Worm (Caenorhabditis elegans) whole organism, L2 larva: ENCODE measurements around the gene srg-11.
A peak's percentile ranks its signal among the peaks of the same experiment; 100 is the strongest.

Source experiments
- F13H6.1 ChIP-seq: sonication (generic microtip); optimal IDR thresholded peaks from 2 replicates; lab custom pipeline; 2016; ENCODE audit warnings: missing genetic modification characterization, missing compliant biosample characterization
- Y55F3AM.14 ChIP-seq: fragments of 200-800 bp; sonication (Bioruptor generic); optimal IDR thresholded peaks from 2 replicates; lab custom pipeline; 2018; ENCODE audit warnings: mild to moderate bottlenecking, missing genetic modification characterization, missing compliant biosample characterization
- ZK546.5 ChIP-seq: sonication (generic microtip); optimal IDR thresholded peaks from 2 replicates; lab custom pipeline; 2017; ENCODE audit warnings: missing biosample characterization, missing genetic modification characterization
- alr-1 ChIP-seq: fragments of 150-350 bp; optimal IDR thresholded peaks from 2 replicates; lab custom pipeline; 2014; ENCODE audit warnings: missing biosample characterization, missing genetic modification characterization
- aly-2 ChIP-seq: fragments of 150-350 bp; optimal IDR thresholded peaks from 2 replicates; lab custom pipeline; 2014; ENCODE audit warnings: missing biosample characterization, missing genetic modification characterization
- ama-1 ChIP-seq: fragments of 150-350 bp; optimal IDR thresholded peaks from 2 replicates; lab custom pipeline; 2018; ENCODE audit warnings: inconsistent platforms
- blmp-1 ChIP-seq: sonication (generic microtip); optimal IDR thresholded peaks from 2 replicates; lab custom pipeline; 2017; ENCODE audit warnings: missing genetic modification characterization, mild to moderate bottlenecking, missing compliant biosample characterization, antibody characterized with exemption, moderate library complexity; ENCODE audit not compliant: insufficient read depth
- ceh-16 ChIP-seq: fragments of 150-350 bp; optimal IDR thresholded peaks from 2 replicates; lab custom pipeline; 2014; ENCODE audit warnings: missing biosample characterization, missing genetic modification characterization
- ceh-82 ChIP-seq: fragments of 150-350 bp; optimal IDR thresholded peaks from 2 replicates; lab custom pipeline; 2014; ENCODE audit warnings: missing biosample characterization, missing genetic modification characterization
- dmd-4 ChIP-seq: sonication (generic microtip); optimal IDR thresholded peaks from 2 replicates; lab custom pipeline; 2017; ENCODE audit warnings: missing biosample characterization, missing genetic modification characterization
- egl-27 ChIP-seq: sonication (generic microtip); optimal IDR thresholded peaks from 3 replicates; lab custom pipeline; 2017; ENCODE audit warnings: missing biosample characterization, missing genetic modification reagents, missing genetic modification characterization
- elt-1 ChIP-seq: fragments of 150-350 bp; optimal IDR thresholded peaks from 2 replicates; lab custom pipeline; 2014; ENCODE audit warnings: missing biosample characterization, missing genetic modification characterization
- elt-3 ChIP-seq: sonication (generic microtip); optimal IDR thresholded peaks from 2 replicates; lab custom pipeline; 2017; ENCODE audit warnings: missing biosample characterization, missing genetic modification characterization
- fos-1 ChIP-seq: fragments of 150-350 bp; optimal IDR thresholded peaks from 2 replicates; lab custom pipeline; 2014; ENCODE audit warnings: missing biosample characterization, missing genetic modification characterization
- gmeb-1 ChIP-seq: fragments of 150-350 bp; optimal IDR thresholded peaks from 2 replicates; lab custom pipeline; 2014; ENCODE audit warnings: missing biosample characterization, missing genetic modification characterization
- lin-11 ChIP-seq: fragments of 150-350 bp; sonication (generic microtip); optimal IDR thresholded peaks from 2 replicates; lab custom pipeline; 2014; ENCODE audit warnings: missing biosample characterization, missing genetic modification characterization, inconsistent platforms, mixed read lengths
- lin-13 ChIP-seq: fragments of 150-350 bp; optimal IDR thresholded peaks from 2 replicates; lab custom pipeline; 2014; ENCODE audit warnings: missing biosample characterization, missing genetic modification reagents, missing genetic modification characterization
- lin-39 ChIP-seq: fragments of 150-350 bp; optimal IDR thresholded peaks from 2 replicates; lab custom pipeline; 2014; ENCODE audit warnings: missing biosample characterization, missing genetic modification reagents, missing genetic modification characterization
- lsy-2 ChIP-seq, 2 experiments: fragments of 150-350 bp in 1 of 2; sonication (generic microtip) in 1 of 2; optimal IDR thresholded peaks; 2 replicates each; lab custom pipeline; 2014 to 2017; ENCODE audit warnings: missing biosample characterization in 2 of 2, missing genetic modification characterization in 2 of 2
- mab-5 ChIP-seq: fragments of 150-350 bp; optimal IDR thresholded peaks from 2 replicates; lab custom pipeline; 2014; ENCODE audit warnings: missing biosample characterization, missing genetic modification characterization
- mbf-1 ChIP-seq: sonication (generic microtip); optimal IDR thresholded peaks from 2 replicates; lab custom pipeline; 2017; ENCODE audit warnings: missing biosample characterization, missing genetic modification characterization
- mdl-1 ChIP-seq, 2 experiments: fragments of 150-350 bp in 1 of 2; sonication (generic microtip) in 1 of 2; optimal IDR thresholded peaks; 2 replicates each; lab custom pipeline; 2017; ENCODE audit warnings: missing biosample characterization in 2 of 2, missing genetic modification characterization in 2 of 2
- nhr-10 ChIP-seq: sonication (generic microtip); optimal IDR thresholded peaks from 2 replicates; lab custom pipeline; 2017; ENCODE audit warnings: missing biosample characterization, missing genetic modification characterization
- nhr-11 ChIP-seq: fragments of 150-350 bp; optimal IDR thresholded peaks from 2 replicates; lab custom pipeline; 2014; ENCODE audit warnings: missing biosample characterization, missing genetic modification characterization
- nhr-12 ChIP-seq: fragments of 150-350 bp; optimal IDR thresholded peaks from 2 replicates; lab custom pipeline; 2014; ENCODE audit warnings: missing biosample characterization, missing genetic modification characterization
- nhr-129 ChIP-seq: fragments of 150-350 bp; optimal IDR thresholded peaks from 2 replicates; lab custom pipeline; 2014; ENCODE audit warnings: missing biosample characterization, missing genetic modification characterization
- nhr-21 ChIP-seq: fragments of 150-350 bp; optimal IDR thresholded peaks from 2 replicates; lab custom pipeline; 2014; ENCODE audit warnings: missing biosample characterization, missing genetic modification characterization
- nhr-23 ChIP-seq: fragments of 150-350 bp; optimal IDR thresholded peaks from 2 replicates; lab custom pipeline; 2014; ENCODE audit warnings: missing biosample characterization, missing genetic modification reagents, missing genetic modification characterization
- nhr-237 ChIP-seq: fragments of 150-350 bp; optimal IDR thresholded peaks from 2 replicates; lab custom pipeline; 2014; ENCODE audit warnings: missing biosample characterization, missing genetic modification characterization
- nhr-6 ChIP-seq: fragments of 150-350 bp; optimal IDR thresholded peaks from 2 replicates; lab custom pipeline; 2014; ENCODE audit warnings: missing biosample characterization, missing genetic modification characterization
- nhr-77 ChIP-seq: fragments of 150-350 bp; optimal IDR thresholded peaks from 2 replicates; lab custom pipeline; 2014; ENCODE audit warnings: missing biosample characterization, missing genetic modification characterization
- peb-1 ChIP-seq: fragments of 150-350 bp; optimal IDR thresholded peaks from 2 replicates; lab custom pipeline; 2014; ENCODE audit warnings: missing biosample characterization, missing genetic modification characterization
- sem-4 ChIP-seq: fragments of 150-350 bp; optimal IDR thresholded peaks from 2 replicates; lab custom pipeline; 2014; ENCODE audit warnings: missing biosample characterization, missing genetic modification reagents, missing genetic modification characterization
- skn-1 ChIP-seq: sonication (generic microtip); optimal IDR thresholded peaks from 2 replicates; lab custom pipeline; 2017; ENCODE audit warnings: missing biosample characterization, missing genetic modification characterization
- sma-3 ChIP-seq: sonication (generic microtip); optimal IDR thresholded peaks from 2 replicates; lab custom pipeline; 2016; ENCODE audit warnings: missing genetic modification reagents, missing genetic modification characterization, missing compliant biosample characterization
- sma-9 ChIP-seq, 2 experiments: fragments of 150-350 bp in 1 of 2; sonication (generic microtip) in 1 of 2; optimal IDR thresholded peaks; 2 replicates each; lab custom pipeline; 2014 to 2016; ENCODE audit warnings: missing genetic modification characterization in 2 of 2, mild to moderate bottlenecking in 1 of 2, missing biosample characterization in 1 of 2, missing compliant biosample characterization in 1 of 2, missing genetic modification reagents in 1 of 2, moderate library complexity in 1 of 2
- snpc-4 ChIP-seq: fragments of 150-350 bp; optimal IDR thresholded peaks from 2 replicates; lab custom pipeline; 2014; ENCODE audit warnings: missing biosample characterization, missing genetic modification characterization
- unc-55 ChIP-seq: fragments of 150-350 bp; sonication (generic microtip); optimal IDR thresholded peaks from 3 replicates; lab custom pipeline; 2014; ENCODE audit warnings: missing biosample characterization, missing genetic modification reagents, missing genetic modification characterization
- unc-62 ChIP-seq: fragments of 150-350 bp; optimal IDR thresholded peaks from 2 replicates; lab custom pipeline; 2014; ENCODE audit warnings: missing biosample characterization, missing genetic modification reagents, missing genetic modification characterization
- zag-1 ChIP-seq: fragments of 150-350 bp; optimal IDR thresholded peaks from 2 replicates; lab custom pipeline; 2014; ENCODE audit warnings: missing biosample characterization, missing genetic modification characterization
- ztf-11 ChIP-seq: sonication (generic microtip); optimal IDR thresholded peaks from 2 replicates; lab custom pipeline; 2017; ENCODE audit warnings: missing biosample characterization, missing genetic modification characterization
- ztf-4 ChIP-seq: fragments of 150-350 bp; optimal IDR thresholded peaks from 2 replicates; lab custom pipeline; 2014; ENCODE audit warnings: missing biosample characterization, missing genetic modification characterization

srg-11 gene

ce11 chrIII:4649811-4650544, 29.8 kb upstream of the srg-11 start, which contains the start of gene ppm-2:
TSS of gene ppm-2 (plus strand) at chrIII:4650494.
- TF ChIP-seq fos-1 (tag; lab: Kevin White, UChicago) (peak; percentile 35), nhr-6 (tag; lab: Kevin White, UChicago) (no peak), mab-5 (tag; lab: Kevin White, UChicago) (no peak), ceh-82 (tag; lab: Kevin White, UChicago) (no peak), gmeb-1 (peak; percentile 52), lin-11 (tag; lab: Kevin White, UChicago) (no peak), sma-3 (GFP tag; lab: Kevin White, UChicago) (peak; percentile 0), lin-13 (GFP tag; lab: Kevin White, UChicago) (no peak), peb-1 (tag; lab: Kevin White, UChicago) (no peak), unc-55 (GFP tag; lab: Kevin White, UChicago) (no peak), nhr-10 (tag; lab: Kevin White, UChicago) (no peak), ama-1 (lab: Kevin White, UChicago) (peak; percentile 36), sma-9 (GFP tag; optimal IDR thresholded peaks at IDR 0.05; lab: Kevin White, UChicago) (peak; percentile 64), sma-9 (tag; optimal IDR thresholded peaks at IDR 0.05; lab: Kevin White, UChicago) (no peak), elt-3 (no peak), ztf-4 (tag; lab: Kevin White, UChicago) (peak; percentile 7)
- TF ChIP-seq, all 48 proteins: peak for 6

- TF ChIP-seq F13H6.1, result no peak
- TF ChIP-seq nhr-23, result no peak
- TF ChIP-seq egl-27 (tag; lab: Kevin White, UChicago), result no peak
- TF ChIP-seq Y55F3AM.14, result no peak
- no peak for TF ChIP-seq lsy-2 (tag; optimal IDR thresholded peaks at IDR 0.05; lab: Kevin White, UChicago)
- TF ChIP-seq unc-55 (GFP tag; lab: Kevin White, UChicago), result no peak
- TF ChIP-seq ceh-82 (tag; lab: Kevin White, UChicago), result no peak
- no peak for TF ChIP-seq sem-4 (tag; lab: Kevin White, UChicago)
- no peak for TF ChIP-seq nhr-11
- no peak for TF ChIP-seq elt-1 (tag; lab: Kevin White, UChicago)
- no peak for TF ChIP-seq zag-1 (tag; lab: Kevin White, UChicago)
- no peak for TF ChIP-seq ztf-4 (tag; lab: Kevin White, UChicago)
- TF ChIP-seq lin-13 (GFP tag; lab: Kevin White, UChicago), result no peak
- TF ChIP-seq unc-62 (GFP tag; lab: Kevin White, UChicago), result no peak
- TF ChIP-seq peb-1 (tag; lab: Kevin White, UChicago), result no peak
- TF ChIP-seq ztf-11, result no peak
- TF ChIP-seq aly-2 (tag; lab: Kevin White, UChicago), result no peak
- no peak for TF ChIP-seq snpc-4
- no peak for TF ChIP-seq ceh-16
- TF ChIP-seq, all 48 proteins: peak for 0
Measured at ce11 chrIII:4653374-4653773, 26.4 kb upstream of the srg-11 start.

- TF ChIP-seq ZK546.5 (tag; lab: Kevin White, UChicago), result no peak
- TF ChIP-seq ztf-4 (tag; lab: Kevin White, UChicago), result peak; percentile 17
Measured at ce11 chrIII:4653912-4654311, 25.9 kb upstream of the srg-11 start.

ce11 chrIII:4655402-4655801, 24.4 kb upstream of the srg-11 start, which contains the start of gene T23F11.2:
TSS of gene T23F11.2 (minus strand) at chrIII:4655502.
- TF ChIP-seq elt-3 (no peak), mbf-1 (no peak), unc-62 (GFP tag; lab: Kevin White, UChicago) (no peak)

- no peak for TF ChIP-seq ztf-11
- peak; percentile 69 for TF ChIP-seq Y55F3AM.14
- TF ChIP-seq blmp-1 (tag; lab: Kevin White, UChicago), result no peak
- no peak for TF ChIP-seq skn-1 (tag; lab: Kevin White, UChicago)
- no peak for TF ChIP-seq nhr-237 (tag; lab: Kevin White, UChicago)
- TF ChIP-seq alr-1 (tag; lab: Kevin White, UChicago), result no peak
- TF ChIP-seq lin-13 (GFP tag; lab: Kevin White, UChicago), result peak; percentile 36
- TF ChIP-seq nhr-12 (tag; lab: Kevin White, UChicago), result no peak
- TF ChIP-seq nhr-10 (tag; lab: Kevin White, UChicago), result no peak
- peak in 1 of 2 experiments; percentile 32 for TF ChIP-seq mdl-1 (tag; optimal IDR thresholded peaks at IDR 0.05; lab: Kevin White, UChicago)
- no peak for TF ChIP-seq nhr-21 (tag; lab: Kevin White, UChicago)
- peak; percentile 88 for TF ChIP-seq zag-1 (tag; lab: Kevin White, UChicago)
- TF ChIP-seq nhr-11, result no peak
- peak; percentile 35 for TF ChIP-seq sma-9 (GFP tag; optimal IDR thresholded peaks at IDR 0.05; lab: Kevin White, UChicago)
- no peak for TF ChIP-seq sma-9 (tag; optimal IDR thresholded peaks at IDR 0.05; lab: Kevin White, UChicago)
- TF ChIP-seq lin-39 (tag; lab: Kevin White, UChicago), result no peak
- TF ChIP-seq egl-27 (tag; lab: Kevin White, UChicago), result peak; percentile 45
- TF ChIP-seq ztf-4 (tag; lab: Kevin White, UChicago), result no peak
- peak; percentile 55 to 70 for TF ChIP-seq lsy-2 (tag; optimal IDR thresholded peaks at IDR 0.05; lab: Kevin White, UChicago)
- peak; percentile 68 for TF ChIP-seq nhr-129 (tag; lab: Kevin White, UChicago)
- TF ChIP-seq nhr-77 (tag; lab: Kevin White, UChicago), result no peak
- no peak for TF ChIP-seq dmd-4 (tag; lab: Kevin White, UChicago)
- TF ChIP-seq mbf-1, result no peak
- peak; percentile 40 for TF ChIP-seq mab-5 (tag; lab: Kevin White, UChicago)
- TF ChIP-seq unc-55 (GFP tag; lab: Kevin White, UChicago), result peak; percentile 91
Measured at ce11 chrIII:4656415-4656814, 23.4 kb upstream of the srg-11 start.
